Worm (Caenorhabditis elegans) whole organism, L2 larva: ENCODE results near the gene R10E8.2.

Source experiments
- ama-1 ChIP-seq: fragments of 150-350 bp; optimal IDR thresholded peaks from 2 replicates; lab custom pipeline; 2018; ENCODE audit warnings: inconsistent platforms
- fos-1 ChIP-seq: fragments of 150-350 bp; optimal IDR thresholded peaks from 2 replicates; lab custom pipeline; 2014; ENCODE audit warnings: missing biosample characterization, missing genetic modification characterization
- zag-1 ChIP-seq: fragments of 150-350 bp; optimal IDR thresholded peaks from 2 replicates; lab custom pipeline; 2014; ENCODE audit warnings: missing biosample characterization, missing genetic modification characterization
- ztf-11 ChIP-seq: sonication (generic microtip); optimal IDR thresholded peaks from 2 replicates; lab custom pipeline; 2017; ENCODE audit warnings: missing biosample characterization, missing genetic modification characterization

DNA sequence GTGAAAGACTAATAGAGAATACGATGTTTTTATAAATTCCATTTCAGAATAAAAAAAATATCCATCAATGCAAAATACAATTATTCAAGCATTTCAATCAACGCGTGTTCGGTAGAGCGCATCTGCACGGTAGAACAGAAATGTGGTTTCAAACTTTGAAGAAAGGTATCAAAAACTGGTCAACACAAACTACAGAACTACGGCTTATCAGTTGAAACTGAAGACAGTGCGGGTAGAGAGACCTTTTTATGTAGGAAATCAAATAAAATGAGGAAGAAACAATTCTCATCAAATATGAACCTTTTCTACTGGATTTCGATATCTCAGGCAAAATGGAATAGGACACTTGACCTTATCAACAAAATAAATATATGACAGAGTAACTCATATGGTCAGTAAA is 9.2 kb upstream of the R10E8.2 start:
- TF ChIP-seq fos-1 (tag; lab: Kevin White, UChicago), result peak; percentile 22
- no peak for TF ChIP-seq ama-1 (lab: Kevin White, UChicago)
- TF ChIP-seq ztf-11 (tag; lab: Kevin White, UChicago), result no peak
- TF ChIP-seq zag-1 (tag; lab: Kevin White, UChicago), result no peak
